Worm (Caenorhabditis elegans): Measurements from ENCODE around the gene F36G9.15.

F36G9.15 gene

DNA sequence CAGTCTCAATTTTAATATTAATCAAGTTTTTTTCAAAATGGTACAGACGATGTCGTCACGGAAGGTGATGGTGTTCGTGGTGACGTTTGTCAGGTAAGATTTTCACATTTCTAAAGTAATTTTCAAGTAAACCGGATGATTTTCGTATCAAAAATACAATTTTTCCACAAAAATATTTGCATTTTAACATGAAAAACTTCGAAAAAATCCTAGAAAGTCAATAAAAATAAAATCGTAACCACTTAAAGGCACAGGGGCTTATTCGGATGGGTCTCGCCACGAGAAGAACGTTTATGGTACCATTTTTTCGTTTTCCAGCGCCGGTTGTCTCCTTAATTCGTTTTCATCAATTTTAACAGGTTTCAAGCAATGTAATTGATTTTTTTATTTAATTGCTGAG lies 36.3 kb upstream of the F36G9.15 start, which contains the start of gene T10C6.6 (continued):
- TF ChIP-seq lin-40 (tag; optimal IDR thresholded peaks at IDR 0.05), result no peak
- no peak for TF ChIP-seq egl-18 (GFP tag; IDR thresholded peaks at IDR 0.05)
- no peak for TF ChIP-seq unc-62 (GFP tag; optimal IDR thresholded peaks at IDR 0.05)
- TF ChIP-seq aptf-2 (GFP tag; conservative IDR thresholded peaks at IDR 0.05), result no peak
- no peak for TF ChIP-seq attf-5 (GFP tag; optimal IDR thresholded peaks at IDR 0.05)
- no peak for TF ChIP-seq dox-1 (GFP tag; IDR thresholded peaks at IDR 0.05)
- no peak for TF ChIP-seq F37B4.10 (GFP tag; IDR thresholded peaks at IDR 0.05)
- TF ChIP-seq Y95B8A.8 (GFP tag; IDR thresholded peaks at IDR 0.05), result no peak
- no peak for TF ChIP-seq akir-1 (GFP tag; optimal IDR thresholded peaks at IDR 0.05)
- TF ChIP-seq F49E8.2 (tag; optimal IDR thresholded peaks at IDR 0.05; ENCODE audit: insufficient read depth), result peak; percentile 1
- no peak for TF ChIP-seq tbx-9 (tag; optimal IDR thresholded peaks at IDR 0.05; ENCODE audit: borderline replicate concordance)
- TF ChIP-seq fkh-3 (tag; optimal IDR thresholded peaks at IDR 0.05), result no peak
- no peak for TF ChIP-seq nhr-179 (tag; optimal IDR thresholded peaks at IDR 0.05)
- no peak for TF ChIP-seq ztf-6 (GFP tag; IDR thresholded peaks at IDR 0.05)
- no peak for TF ChIP-seq mcd-1 (GFP tag; IDR thresholded peaks at IDR 0.05)
- no peak for TF ChIP-seq ets-4 (GFP tag; optimal IDR thresholded peaks at IDR 0.05)
- peak; percentile 79 for TF ChIP-seq xnd-1 (tag; optimal IDR thresholded peaks at IDR 0.05)
- peak; percentile 81 for TF ChIP-seq madf-6 (GFP tag; IDR thresholded peaks at IDR 0.05)
- TF ChIP-seq ztf-3 (GFP tag; optimal IDR thresholded peaks at IDR 0.05), result no peak
- no peak for TF ChIP-seq sptf-2 (GFP tag; optimal IDR thresholded peaks at IDR 0.05)
- TF ChIP-seq nhr-90 (tag; optimal IDR thresholded peaks at IDR 0.05), result no peak
- no peak for TF ChIP-seq lsy-27 (tag; optimal IDR thresholded peaks at IDR 0.05; ENCODE audit: borderline replicate concordance, insufficient read depth)
- no peak for TF ChIP-seq egrh-3 (GFP tag; IDR thresholded peaks at IDR 0.05)
- TF ChIP-seq Y53G8AR.9 (GFP tag; conservative IDR thresholded peaks at IDR 0.05), result no peak
- no peak for TF ChIP-seq hmg-20 (GFP tag; IDR thresholded peaks at IDR 0.05)
- TF ChIP-seq ceh-27 (GFP tag; optimal IDR thresholded peaks at IDR 0.05), result no peak
- no peak for TF ChIP-seq hmg-1.2 (GFP tag; IDR thresholded peaks at IDR 0.05)
- no peak for TF ChIP-seq snpc-4 (GFP tag; optimal IDR thresholded peaks at IDR 0.05)
- peak in 2 of 4 experiments; percentile 24 to 35 for TF ChIP-seq snpc-4 (tag; optimal IDR thresholded peaks at IDR 0.05)
- TF ChIP-seq hlh-12 (tag; optimal IDR thresholded peaks at IDR 0.05), result no peak
- no peak for TF ChIP-seq hrde-1 (tag; optimal IDR thresholded peaks at IDR 0.05; ENCODE audit: borderline replicate concordance)
- no peak for TF ChIP-seq pha-4 (tag; optimal IDR thresholded peaks at IDR 0.05)
- TF ChIP-seq hsf-1 (GFP tag; IDR thresholded peaks at IDR 0.05), result no peak
- TF ChIP-seq F10E7.11 (tag; optimal IDR thresholded peaks at IDR 0.05), result no peak
- no peak for TF ChIP-seq let-607 (tag; optimal IDR thresholded peaks at IDR 0.05)
- no peak for TF ChIP-seq let-526 (GFP tag; IDR thresholded peaks at IDR 0.05)
- TF ChIP-seq lir-1 (GFP tag; conservative IDR thresholded peaks at IDR 0.05), result no peak
- no peak for TF ChIP-seq ama-1 (optimal IDR thresholded peaks at IDR 0.05)
- no peak for TF ChIP-seq ama-1 (GFP tag; optimal IDR thresholded peaks at IDR 0.05)
- no peak for TF ChIP-seq snpc-1.1 (tag; optimal IDR thresholded peaks at IDR 0.05; ENCODE audit: insufficient read depth)
- TF ChIP-seq ceh-79 (tag; optimal IDR thresholded peaks at IDR 0.05), result peak; percentile 38
- TF ChIP-seq chd-7 (tag; optimal IDR thresholded peaks at IDR 0.05), result no peak
- no peak for TF ChIP-seq unc-130 (GFP tag; optimal IDR thresholded peaks at IDR 0.05)
- no peak for TF ChIP-seq attf-3 (GFP tag; conservative IDR thresholded peaks at IDR 0.05)
- no peak for TF ChIP-seq efl-1 (GFP tag; optimal IDR thresholded peaks at IDR 0.05)
- no peak for TF ChIP-seq F52B5.7 (tag; optimal IDR thresholded peaks at IDR 0.05)
- no peak for TF ChIP-seq bed-1 (GFP tag; IDR thresholded peaks at IDR 0.05)
- TF ChIP-seq hlh-26 (GFP tag; conservative IDR thresholded peaks at IDR 0.05), result no peak
- TF ChIP-seq egl-44 (GFP tag; IDR thresholded peaks at IDR 0.05), result no peak
- TF ChIP-seq F39B2.1 (GFP tag; IDR thresholded peaks at IDR 0.05), result no peak
